Worm (Caenorhabditis elegans) whole organism, L4 larva: ENCODE measurements around the gene Y57G11B.2.

Experiments used
- F49E8.2 ChIP-seq: sonication (generic microtip); optimal IDR thresholded peaks from 2 replicates; lab custom pipeline; 2016; ENCODE audit warnings: missing compliant biosample characterization, mild to moderate bottlenecking, missing genetic modification characterization, borderline replicate concordance
- T20F7.1 ChIP-seq: fragments of 200-800 bp; sonication (Bioruptor generic); optimal IDR thresholded peaks from 2 replicates; lab custom pipeline; 2018; ENCODE audit warnings: mild to moderate bottlenecking, missing genetic modification characterization, missing compliant biosample characterization
- aha-1 ChIP-seq: fragments of 150-350 bp; peaks from one replicate; lab custom pipeline; 2014; ENCODE audit warnings: missing biosample characterization, missing genetic modification characterization
- ama-1 ChIP-seq: fragments of 150-350 bp; optimal IDR thresholded peaks from 2 replicates; lab custom pipeline; 2014; ENCODE audit warnings: inconsistent platforms, mixed read lengths
- arid-1 ChIP-seq: fragments of 200-800 bp; sonication (Bioruptor generic); conservative IDR thresholded peaks from 2 replicates; pipeline ENCODE4 v1.3.6; 2022; ENCODE audit warnings: missing genetic modification reagents, missing genetic modification characterization, missing compliant biosample characterization
- ceh-62 ChIP-seq: sonication (generic microtip); optimal IDR thresholded peaks from 2 replicates; lab custom pipeline; 2017; ENCODE audit warnings: missing biosample characterization, missing genetic modification characterization
- cey-2 ChIP-seq: sonication (generic microtip); optimal IDR thresholded peaks from 3 replicates; lab custom pipeline; 2017; ENCODE audit warnings: missing genetic modification characterization, mild to moderate bottlenecking, missing compliant biosample characterization, antibody characterized with exemption, borderline replicate concordance; ENCODE audit not compliant: insufficient read depth
- ctbp-1 ChIP-seq: fragments of 200-800 bp; sonication (Bioruptor generic); IDR thresholded peaks from 2 replicates; pipeline ENCODE4 v1.3.6; 2022; ENCODE audit warnings: missing genetic modification reagents, missing genetic modification characterization, missing compliant biosample characterization
- daf-19 ChIP-seq: fragments of 200-800 bp; sonication (Bioruptor generic); conservative IDR thresholded peaks from 2 replicates; pipeline ENCODE4 v1.3.6; 2022; ENCODE audit warnings: missing genetic modification characterization, missing compliant biosample characterization
- dmd-6 ChIP-seq: fragments of 200-800 bp; sonication (Bioruptor generic); IDR thresholded peaks from 2 replicates; pipeline ENCODE4 v1.3.6; 2022; ENCODE audit warnings: missing genetic modification reagents, missing genetic modification characterization, missing compliant biosample characterization
- dpl-1 ChIP-seq: fragments of 150-350 bp; optimal IDR thresholded peaks from 2 replicates; lab custom pipeline; 2014; ENCODE audit warnings: missing biosample characterization, missing genetic modification reagents, missing genetic modification characterization
- hif-1 ChIP-seq, 2 experiments: sonication (generic microtip); optimal IDR thresholded peaks; 2 replicates each; lab custom pipeline; 2016 to 2017; ENCODE audit warnings: missing compliant biosample characterization in 2 of 2, missing genetic modification characterization in 2 of 2, missing genetic modification reagents in 2 of 2, missing genotype in 2 of 2, mild to moderate bottlenecking in 1 of 2
- hlh-11 ChIP-seq: fragments of 200-800 bp; sonication (Bioruptor generic); optimal IDR thresholded peaks from 2 replicates; lab custom pipeline; 2018; ENCODE audit warnings: mild to moderate bottlenecking, missing genetic modification characterization, missing compliant biosample characterization
- hlh-30 ChIP-seq: sonication (generic microtip); optimal IDR thresholded peaks from 2 replicates; lab custom pipeline; 2017; ENCODE audit warnings: antibody characterized with exemption, mild to moderate bottlenecking, missing genetic modification characterization, missing compliant biosample characterization; ENCODE audit not compliant: insufficient read depth
- lin-1 ChIP-seq: fragments of 200-800 bp; sonication (Bioruptor generic); IDR thresholded peaks from 2 replicates; pipeline ENCODE4 v1.3.6; 2022; ENCODE audit warnings: missing genetic modification reagents, missing genetic modification characterization, missing compliant biosample characterization
- lin-38 ChIP-seq: fragments of 200-800 bp; sonication (Bioruptor generic); IDR thresholded peaks from 2 replicates; pipeline ENCODE4 v1.3.6; 2022; ENCODE audit warnings: missing genetic modification reagents, missing genetic modification characterization, missing compliant biosample characterization
- mdl-1 ChIP-seq, 2 experiments: fragments of 150-350 bp in 1 of 2; sonication (generic microtip) in 1 of 2; optimal IDR thresholded peaks; 2 replicates each; lab custom pipeline; 2014 to 2017; ENCODE audit warnings: missing biosample characterization in 2 of 2, missing genetic modification characterization in 2 of 2
- mes-2 ChIP-seq: sonication (generic microtip); optimal IDR thresholded peaks from 2 replicates; lab custom pipeline; 2016; ENCODE audit warnings: missing genotype, mild to moderate bottlenecking, missing genetic modification characterization, missing compliant biosample characterization; ENCODE audit not compliant: poor library complexity, severe bottlenecking
- mxl-3 ChIP-seq: fragments of 200-800 bp; sonication (Bioruptor generic); optimal IDR thresholded peaks from 2 replicates; lab custom pipeline; 2018; ENCODE audit warnings: mild to moderate bottlenecking, missing genetic modification characterization, missing compliant biosample characterization
- nhr-10 ChIP-seq: fragments of 150-350 bp; optimal IDR thresholded peaks from 2 replicates; lab custom pipeline; 2014; ENCODE audit warnings: missing biosample characterization, missing genetic modification characterization
- nhr-102 ChIP-seq: sonication (generic microtip); optimal IDR thresholded peaks from 2 replicates; lab custom pipeline; 2016; ENCODE audit warnings: mild to moderate bottlenecking, missing genetic modification characterization, moderate library complexity, missing compliant biosample characterization
- nhr-28 ChIP-seq: fragments of 150-350 bp; optimal IDR thresholded peaks from 2 replicates; lab custom pipeline; 2014; ENCODE audit warnings: missing biosample characterization, missing genetic modification characterization
- nhr-41 ChIP-seq: fragments of 200-800 bp; sonication (Bioruptor generic); IDR thresholded peaks from 2 replicates; pipeline ENCODE4 v1.3.6; 2022; ENCODE audit warnings: missing genetic modification reagents, missing genetic modification characterization, missing compliant biosample characterization
- nhr-42 ChIP-seq: fragments of 200-800 bp; sonication (Bioruptor generic); IDR thresholded peaks from 2 replicates; pipeline ENCODE4 v1.3.6; 2022; ENCODE audit warnings: missing genetic modification characterization, missing compliant biosample characterization
- pha-4 ChIP-seq, 2 experiments: fragments of 150-350 bp in 1 of 2; fragments of 200-800 bp in 1 of 2; sonication (Bioruptor generic) in 1 of 2; IDR thresholded peaks in 1 of 2; optimal IDR thresholded peaks in 1 of 2; 2 replicates each; pipeline versions ENCODE4 v1.3.6 to Lab custom; 2014 to 2022; ENCODE audit warnings: missing genetic modification characterization in 2 of 2, missing genetic modification reagents in 2 of 2, missing biosample characterization in 1 of 2, missing compliant biosample characterization in 1 of 2
- php-3 ChIP-seq: fragments of 200-800 bp; sonication (Bioruptor generic); IDR thresholded peaks from 2 replicates; pipeline ENCODE4 v1.3.6; 2022; ENCODE audit warnings: missing genetic modification reagents, missing genetic modification characterization, missing compliant biosample characterization
- sdz-12 ChIP-seq: fragments of 200-800 bp; sonication (Bioruptor generic); optimal IDR thresholded peaks from 2 replicates; lab custom pipeline; 2018; ENCODE audit warnings: mild to moderate bottlenecking, missing genetic modification characterization, missing compliant biosample characterization
- skn-1 ChIP-seq: fragments of 150-350 bp; optimal IDR thresholded peaks from 2 replicates; lab custom pipeline; 2014; ENCODE audit warnings: missing biosample characterization, missing genetic modification characterization
- snpc-4 ChIP-seq: fragments of 150-350 bp; optimal IDR thresholded peaks from 2 replicates; lab custom pipeline; 2014; ENCODE audit warnings: missing biosample characterization, missing genetic modification characterization
- spr-3 ChIP-seq: fragments of 200-800 bp; sonication (Bioruptor generic); optimal IDR thresholded peaks from 2 replicates; lab custom pipeline; 2018; ENCODE audit warnings: mild to moderate bottlenecking, missing genetic modification characterization, missing compliant biosample characterization
- tra-1 ChIP-seq: fragments of 200-800 bp; sonication (Bioruptor generic); IDR thresholded peaks from 2 replicates; pipeline ENCODE4 v1.3.6; 2022; ENCODE audit warnings: missing genetic modification reagents, missing genetic modification characterization, missing compliant biosample characterization
- unc-130 ChIP-seq: sonication (generic microtip); optimal IDR thresholded peaks from 2 replicates; lab custom pipeline; 2016; ENCODE audit warnings: missing genetic modification reagents, missing genetic modification characterization, missing compliant biosample characterization
- unc-39 ChIP-seq: sonication (generic microtip); optimal IDR thresholded peaks from 2 replicates; lab custom pipeline; 2017; ENCODE audit warnings: missing biosample characterization, missing genetic modification characterization
- ztf-7 ChIP-seq: fragments of 150-350 bp; optimal IDR thresholded peaks from 2 replicates; lab custom pipeline; 2014; ENCODE audit warnings: missing biosample characterization, missing genetic modification characterization

Y57G11B.2 gene

ce11 chrIV:14614176-14614740 lies 49.1 kb downstream of the Y57G11B.2 start (continued):
- peak; percentile 67 for TF ChIP-seq hlh-30
- no peak for TF ChIP-seq nhr-102 (tag; lab: Kevin White, UChicago)
- peak; percentile 70 for TF ChIP-seq nhr-28 (tag; lab: Kevin White, UChicago)
- TF ChIP-seq mxl-3 (GFP tag; lab: Kevin White, UChicago), result peak; percentile 61
- TF ChIP-seq nhr-10 (tag; lab: Kevin White, UChicago), result peak; percentile 46
- peak; percentile 11 for TF ChIP-seq ama-1
- TF ChIP-seq ceh-62, result no peak
- peak; percentile 68 for TF ChIP-seq dmd-6
- TF ChIP-seq daf-19 (GFP tag; lab: Robert Waterston, UW), result no peak
- TF ChIP-seq hlh-11 (tag; lab: Kevin White, UChicago), result peak; percentile 66
- TF ChIP-seq ctbp-1, result no peak
- TF ChIP-seq spr-3 (GFP tag; lab: Kevin White, UChicago), result no peak
- TF ChIP-seq snpc-4 (tag; lab: Kevin White, UChicago), result no peak
- TF ChIP-seq tra-1 (GFP tag; lab: Robert Waterston, UW), result 0 out of 2 replicates have a peak, but pooled peaks have one; percentile 5
- no peak for TF ChIP-seq T20F7.1 (GFP tag; lab: Kevin White, UChicago)
- no peak for TF ChIP-seq dpl-1 (GFP tag; lab: Kevin White, UChicago)
- no peak for TF ChIP-seq unc-39 (tag; lab: Kevin White, UChicago)
- TF ChIP-seq pha-4 (GFP tag; IDR thresholded peaks at IDR 0.05; lab: Robert Waterston, UW), result no peak
- TF ChIP-seq pha-4 (tag; optimal IDR thresholded peaks at IDR 0.05; lab: Kevin White, UChicago), result no peak
- no peak for TF ChIP-seq php-3
- TF ChIP-seq nhr-41 (GFP tag; lab: Robert Waterston, UW), result no peak
- peak; percentile 10 for TF ChIP-seq cey-2 (tag; lab: Kevin White, UChicago)
- TF ChIP-seq skn-1 (tag; lab: Kevin White, UChicago), result no peak
- peak in 1 of 2 experiments; percentile 77 for TF ChIP-seq mdl-1 (tag; optimal IDR thresholded peaks at IDR 0.05; lab: Kevin White, UChicago)
- TF ChIP-seq F49E8.2 (tag; lab: Kevin White, UChicago), result no peak

ce11 chrIV:14616303-14616702 lies 51.1 kb downstream of the Y57G11B.2 start, which contains the start of gene dmd-6:
dmd-6 (plus strand) TSS chrIV:14616603.
- no peak for TF ChIP-seq lin-1 (GFP tag; lab: Robert Waterston, UW)
- no peak for TF ChIP-seq ceh-62
- TF ChIP-seq lin-38 (GFP tag; lab: Robert Waterston, UW), result no peak
- TF ChIP-seq ztf-7 (tag; lab: Kevin White, UChicago), result no peak
- TF ChIP-seq hif-1 (tag; optimal IDR thresholded peaks at IDR 0.05; lab: Kevin White, UChicago), result no peak
- TF ChIP-seq sdz-12 (GFP tag; lab: Kevin White, UChicago), result no peak
- TF ChIP-seq nhr-42 (GFP tag; lab: Robert Waterston, UW), result no peak
- no peak for TF ChIP-seq aha-1 (tag; lab: Kevin White, UChicago)
- no peak for TF ChIP-seq mxl-3 (GFP tag; lab: Kevin White, UChicago)
- TF ChIP-seq arid-1, result no peak
- no peak for TF ChIP-seq unc-130 (GFP tag; lab: Kevin White, UChicago)
- no peak for TF ChIP-seq mes-2
